Worm (Caenorhabditis elegans) whole organism, early embryonic: ENCODE data around the gene srlf-16.

Experiments
- B0310.2 ChIP-seq: sonication (generic microtip); optimal IDR thresholded peaks from 2 replicates; lab custom pipeline; 2016; ENCODE audit warnings: mild to moderate bottlenecking, missing genetic modification characterization, missing compliant biosample characterization
- F13C5.2 ChIP-seq: sonication (generic microtip); optimal IDR thresholded peaks from 2 replicates; lab custom pipeline; 2017; ENCODE audit warnings: mild to moderate bottlenecking, missing genetic modification characterization, inconsistent platforms, missing compliant biosample characterization
- ama-1 ChIP-seq: fragments of 150-350 bp; optimal IDR thresholded peaks from 2 replicates; lab custom pipeline; 2014
- ceh-13 ChIP-seq: fragments of 200-800 bp; sonication (Bioruptor generic); optimal IDR thresholded peaks from 2 replicates; lab custom pipeline; 2018; ENCODE audit warnings: mild to moderate bottlenecking, missing genetic modification characterization, missing compliant biosample characterization
- hnd-1 ChIP-seq: sonication (generic microtip); optimal IDR thresholded peaks from 2 replicates; lab custom pipeline; 2016; ENCODE audit warnings: missing genetic modification characterization, missing compliant biosample characterization
- pes-1 ChIP-seq: fragments of 200-800 bp; sonication (Bioruptor generic); IDR thresholded peaks from 2 replicates; pipeline ENCODE4 v1.3.6; 2022; ENCODE audit warnings: missing genetic modification reagents, missing genetic modification characterization, missing compliant biosample characterization
- sea-1 ChIP-seq: fragments of 200-800 bp; sonication (Bioruptor generic); conservative IDR thresholded peaks from 2 replicates; pipeline ENCODE4 v1.3.6; 2022; ENCODE audit warnings: missing genetic modification characterization, missing compliant biosample characterization
- tbx-11 ChIP-seq: fragments of 200-800 bp; sonication (Bioruptor generic); IDR thresholded peaks from 2 replicates; pipeline ENCODE4 v1.3.6; 2022; ENCODE audit warnings: missing genetic modification characterization, missing compliant biosample characterization
- tbx-37 ChIP-seq: fragments of 200-800 bp; sonication (Bioruptor generic); conservative IDR thresholded peaks from 2 replicates; pipeline ENCODE4 v1.3.6; 2022; ENCODE audit warnings: missing genetic modification reagents, missing genetic modification characterization, missing compliant biosample characterization

DNA sequence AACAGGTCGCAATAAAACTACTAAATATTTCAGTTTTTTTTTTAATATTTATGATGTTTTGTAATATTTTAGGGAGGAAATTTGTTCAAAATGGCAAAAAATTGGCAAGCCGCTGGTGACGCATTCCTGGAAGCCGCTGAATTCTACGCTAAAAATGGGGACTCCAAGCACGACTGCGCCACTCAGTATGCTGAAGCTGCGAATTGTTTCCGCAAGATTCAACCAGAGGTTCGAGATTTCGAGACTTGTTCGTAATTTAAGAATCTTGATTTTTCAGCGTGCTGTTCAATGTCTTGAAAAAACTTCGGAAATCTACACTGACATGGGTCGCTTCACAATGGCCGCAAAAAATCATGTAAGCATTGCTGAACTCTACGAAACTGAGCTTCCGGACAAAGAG lies 27.1 kb downstream of the srlf-16 start:
- TF ChIP-seq ama-1 (no peak), tbx-11 (no peak), ceh-13 (GFP tag; lab: Kevin White, UChicago) (no peak), sea-1 (no peak), tbx-37 (GFP tag; lab: Robert Waterston, UW) (no peak), pes-1 (no peak), B0310.2 (no peak), hnd-1 (tag; lab: Kevin White, UChicago) (no peak), F13C5.2 (tag; lab: Kevin White, UChicago) (no peak)
